Worm (Caenorhabditis elegans): Measurements from ENCODE around the gene W01B6.8.

- TF ChIP-seq nhr-76 (tag; optimal IDR thresholded peaks at IDR 0.05) (no peak), sptf-1 (tag; optimal IDR thresholded peaks at IDR 0.05) (no peak), unc-39 (tag; optimal IDR thresholded peaks at IDR 0.05) (no peak), nhr-28 (tag; optimal IDR thresholded peaks at IDR 0.05) (no peak), ztf-11 (tag; optimal IDR thresholded peaks at IDR 0.05) (no peak), bed-3 (GFP tag; optimal IDR thresholded peaks at IDR 0.05) (no peak), ces-1 (GFP tag; optimal IDR thresholded peaks at IDR 0.05) (no peak), mab-5 (tag; optimal IDR thresholded peaks at IDR 0.05) (no peak), unc-62 (GFP tag; optimal IDR thresholded peaks at IDR 0.05) (no peak), elt-1 (tag; optimal IDR thresholded peaks at IDR 0.05; ENCODE audit: borderline replicate concordance, insufficient read depth) (no peak), lsy-2 (tag; optimal IDR thresholded peaks at IDR 0.05) (no peak)
Observed at ce11 chrIV:10051088-10051487, 33.1 kb downstream of the W01B6.8 start, which contains the start of gene T04B2.8.

Data from whole organism, mixed stage, embryonic.